Fruit fly (Drosophila melanogaster) whole organism, embryonic: Measurements from ENCODE around the gene Cyp4ac2.
A peak's percentile ranks its signal among the peaks of the same experiment; 100 is the strongest.

ENCODE experiments used
- Atf6 ChIP-seq: fragments of 200-800 bp; sonication (Bioruptor generic); IDR thresholded peaks from 2 replicates; pipeline ENCODE4 v1.3.6; 2022; ENCODE audit warnings: missing biosample characterization, missing genetic modification characterization
- Blimp-1 ChIP-seq: fragments of 200-800 bp; sonication (Bioruptor generic); optimal IDR thresholded peaks from 3 replicates; lab custom pipeline; 2018; ENCODE audit warnings: missing biosample characterization, missing genetic modification characterization, mild to moderate bottlenecking, moderate library complexity, missing genetic modification reagents
- CG10209 ChIP-seq: fragments of 200-800 bp; sonication (Bioruptor generic); optimal IDR thresholded peaks from 3 replicates; lab custom pipeline; 2017; ENCODE audit warnings: missing biosample characterization, mild to moderate bottlenecking, missing genetic modification characterization, missing genetic modification reagents
- CG1024 ChIP-seq: fragments of 200-800 bp; sonication (Bioruptor generic); IDR thresholded peaks from 2 replicates; pipeline ENCODE4 v1.3.6; 2022; ENCODE audit warnings: missing biosample characterization, missing genetic modification characterization
- CG11093 ChIP-seq: fragments of 200-800 bp; sonication (Bioruptor generic); IDR thresholded peaks from 3 replicates; pipeline ENCODE4 v1.3.6; 2022; ENCODE audit warnings: missing biosample characterization, missing genetic modification characterization
- CG11456 ChIP-seq: fragments of 200-800 bp; sonication (Bioruptor generic); IDR thresholded peaks from 3 replicates; pipeline ENCODE4 v1.3.6; 2022; ENCODE audit warnings: missing biosample characterization, missing genetic modification characterization
- CG12659 ChIP-seq: fragments of 200-800 bp; sonication (Bioruptor generic); optimal IDR thresholded peaks from 3 replicates; lab custom pipeline; 2017; ENCODE audit warnings: mild to moderate bottlenecking, missing biosample characterization, missing genetic modification reagents, missing genetic modification characterization
- CG12769 ChIP-seq: fragments of 200-800 bp; sonication (Bioruptor generic); optimal IDR thresholded peaks from 2 replicates; lab custom pipeline; 2019; ENCODE audit warnings: missing biosample characterization, mild to moderate bottlenecking, missing genetic modification characterization, moderate library complexity
- CG13123 ChIP-seq: fragments of 200-800 bp; sonication (Bioruptor generic); optimal IDR thresholded peaks from 2 replicates; lab custom pipeline; 2016; ENCODE audit warnings: missing biosample characterization, missing genetic modification characterization
- CG17359 ChIP-seq: fragments of 200-800 bp; sonication (Bioruptor generic); optimal IDR thresholded peaks from 3 replicates; lab custom pipeline; 2018; ENCODE audit warnings: missing biosample characterization, mild to moderate bottlenecking, missing genetic modification characterization, moderate library complexity
- CG17612 ChIP-seq: fragments of 200-800 bp; sonication (Bioruptor generic); IDR thresholded peaks from 2 replicates; pipeline ENCODE4 v1.3.6; 2022; ENCODE audit warnings: missing biosample characterization, missing genetic modification characterization
- CG2199 ChIP-seq: fragments of 200-800 bp; sonication (Bioruptor generic); IDR thresholded peaks from 3 replicates; pipeline ENCODE4 v1.3.6; 2022; ENCODE audit warnings: missing biosample characterization, missing genetic modification characterization
- CG31224 ChIP-seq: fragments of 200-800 bp; sonication (Bioruptor generic); IDR thresholded peaks from 2 replicates; pipeline ENCODE4 v1.3.6; 2022; ENCODE audit warnings: missing biosample characterization, missing genetic modification characterization
- CG32532 ChIP-seq: fragments of 200-800 bp; sonication (Bioruptor generic); IDR thresholded peaks from 2 replicates; pipeline ENCODE4 v1.3.6; 2022; ENCODE audit warnings: missing biosample characterization, missing genetic modification characterization
- CG32767 ChIP-seq: fragments of 200-800 bp; sonication (Bioruptor generic); IDR thresholded peaks from 2 replicates; pipeline ENCODE4 v1.3.6; 2022; ENCODE audit warnings: missing biosample characterization, missing genetic modification characterization
- CG34224 ChIP-seq: fragments of 200-800 bp; sonication (Bioruptor generic); IDR thresholded peaks from 3 replicates; pipeline ENCODE4 v1.3.6; 2022; ENCODE audit warnings: missing biosample characterization, missing genetic modification characterization; ENCODE audit not compliant: partially characterized antibody
- CG8478 ChIP-seq: fragments of >200 bp; optimal IDR thresholded peaks from 2 replicates; lab custom pipeline; 2018
- CG8944 ChIP-seq: fragments of 200-800 bp; sonication (Bioruptor generic); optimal IDR thresholded peaks from 3 replicates; lab custom pipeline; 2016; ENCODE audit warnings: missing biosample characterization, missing genetic modification characterization
- CG9876 ChIP-seq: fragments of 200-800 bp; sonication (Bioruptor generic); optimal IDR thresholded peaks from 2 replicates; lab custom pipeline; 2016; ENCODE audit warnings: missing biosample characterization, missing genetic modification characterization
- Camta ChIP-seq: fragments of 200-800 bp; sonication (Bioruptor generic); optimal IDR thresholded peaks from 2 replicates; lab custom pipeline; 2016; ENCODE audit warnings: missing biosample characterization, missing genetic modification characterization
- D19A ChIP-seq: fragments of 200-800 bp; optimal IDR thresholded peaks from 3 replicates; lab custom pipeline; 2019; ENCODE audit warnings: missing biosample characterization, mild to moderate bottlenecking, missing genetic modification characterization, moderate library complexity
- Drgx ChIP-seq: fragments of 200-800 bp; sonication (Bioruptor generic); IDR thresholded peaks from 2 replicates; pipeline ENCODE4 v1.3.6; 2022; ENCODE audit warnings: missing biosample characterization, missing genetic modification characterization
- Nf-YC ChIP-seq: fragments of 200-800 bp; optimal IDR thresholded peaks from 3 replicates; lab custom pipeline; 2019; ENCODE audit warnings: missing biosample characterization, mild to moderate bottlenecking, missing genetic modification characterization, moderate library complexity
- ab ChIP-seq: fragments of 200-800 bp; sonication (Bioruptor generic); optimal IDR thresholded peaks from 2 replicates; lab custom pipeline; 2016; ENCODE audit warnings: missing biosample characterization, missing genetic modification characterization
- amos ChIP-seq: fragments of 200-800 bp; sonication (Bioruptor generic); IDR thresholded peaks from 2 replicates; pipeline ENCODE4 v1.3.6; 2022; ENCODE audit warnings: missing biosample characterization, missing genetic modification characterization; ENCODE audit not compliant: partially characterized antibody
- ase ChIP-seq: fragments of 200-800 bp; sonication (Bioruptor generic); IDR thresholded peaks from 3 replicates; pipeline ENCODE4 v1.3.6; 2022; ENCODE audit warnings: missing biosample characterization, missing genetic modification characterization
- cg ChIP-seq: fragments of 200-800 bp; sonication (Bioruptor generic); optimal IDR thresholded peaks from 3 replicates; lab custom pipeline; 2019; ENCODE audit warnings: missing biosample characterization, mild to moderate bottlenecking, missing genetic modification characterization, moderate library complexity
- corto ChIP-seq: fragments of 200-800 bp; sonication (Bioruptor generic); optimal IDR thresholded peaks from 2 replicates; lab custom pipeline; 2016; ENCODE audit warnings: missing biosample characterization, mild to moderate bottlenecking, missing genetic modification characterization, moderate library complexity
- dysf ChIP-seq: fragments of 200-800 bp; sonication (Bioruptor generic); IDR thresholded peaks from 3 replicates; pipeline ENCODE4 v1.3.6; 2022; ENCODE audit warnings: missing biosample characterization, missing genetic modification characterization
- ems ChIP-seq: fragments of 200-800 bp; sonication (Bioruptor generic); optimal IDR thresholded peaks from 3 replicates; lab custom pipeline; 2016; ENCODE audit warnings: missing biosample characterization, missing genetic modification characterization
- grn ChIP-seq: fragments of 200-800 bp; sonication (Bioruptor generic); optimal IDR thresholded peaks from 3 replicates; lab custom pipeline; 2017; ENCODE audit warnings: missing biosample characterization, missing genetic modification characterization
- gsb-n ChIP-seq: fragments of 200-800 bp; sonication (Bioruptor generic); optimal IDR thresholded peaks from 3 replicates; lab custom pipeline; 2018; ENCODE audit warnings: missing biosample characterization, mild to moderate bottlenecking, missing genetic modification characterization
- her ChIP-seq: fragments of 200-800 bp; sonication (Bioruptor generic); optimal IDR thresholded peaks from 2 replicates; lab custom pipeline; 2016; ENCODE audit warnings: missing biosample characterization, missing genetic modification characterization
- klu ChIP-seq: fragments of 200-800 bp; sonication (Bioruptor generic); IDR thresholded peaks from 2 replicates; pipeline ENCODE4 v1.3.6; 2022; ENCODE audit warnings: missing biosample characterization, missing genetic modification characterization
- kni ChIP-seq: fragments of 200-800 bp; sonication (Bioruptor generic); optimal IDR thresholded peaks from 3 replicates; lab custom pipeline; 2017; ENCODE audit warnings: mild to moderate bottlenecking, missing biosample characterization, missing genetic modification reagents, missing genetic modification characterization
- lbe ChIP-seq: fragments of 200-800 bp; sonication (Bioruptor generic); optimal IDR thresholded peaks from 2 replicates; lab custom pipeline; 2016; ENCODE audit warnings: missing biosample characterization, mild to moderate bottlenecking, missing genetic modification characterization
- maf-S ChIP-seq: fragments of 200-800 bp; sonication (Bioruptor generic); optimal IDR thresholded peaks from 2 replicates; lab custom pipeline; 2016; ENCODE audit warnings: missing biosample characterization, missing genetic modification characterization
- nau ChIP-seq: fragments of 200-800 bp; sonication (Bioruptor generic); optimal IDR thresholded peaks from 3 replicates; lab custom pipeline; 2017; ENCODE audit warnings: missing biosample characterization, mild to moderate bottlenecking, missing genetic modification characterization, missing genetic modification reagents
- pan ChIP-seq, 4 experiments: fragments of >200 bp in 3 of 4; fragments of 200-800 bp in 1 of 4; sonication (Bioruptor generic) in 1 of 4; optimal IDR thresholded peaks in 3 of 4; IDR thresholded peaks in 1 of 4; 2 replicates each; pipeline versions ENCODE4 v1.3.6 to Lab custom; 2017 to 2022; ENCODE audit warnings: missing biosample characterization in 2 of 4, missing genetic modification characterization in 2 of 4, mixed read lengths in 1 of 4
- prd ChIP-seq, 3 experiments: fragments of >200 bp in 2 of 3; fragments of 200-800 bp in 1 of 3; sonication (Bioruptor generic) in 1 of 3; optimal IDR thresholded peaks in 2 of 3; IDR thresholded peaks in 1 of 3; 2 replicates in 2 of 3; 3 replicates in 1 of 3; pipeline versions ENCODE4 v1.3.6 to Lab custom; 2017 to 2022; ENCODE audit warnings: missing biosample characterization in 1 of 3, missing genetic modification characterization in 1 of 3
- sc ChIP-seq, 3 experiments: fragments of >200 bp in 2 of 3; fragments of 200-800 bp in 1 of 3; sonication (Bioruptor generic) in 1 of 3; optimal IDR thresholded peaks; 2 replicates in 2 of 3; 3 replicates in 1 of 3; lab custom pipeline; 2017; ENCODE audit warnings: mild to moderate bottlenecking in 1 of 3, missing biosample characterization in 1 of 3, missing genetic modification characterization in 1 of 3, missing genetic modification reagents in 1 of 3
- sd ChIP-seq: fragments of 200-800 bp; sonication (Bioruptor generic); optimal IDR thresholded peaks from 3 replicates; lab custom pipeline; 2018; ENCODE audit warnings: missing biosample characterization, mild to moderate bottlenecking, missing genetic modification characterization, moderate library complexity
- sqz ChIP-seq: fragments of 200-800 bp; sonication (Bioruptor generic); optimal IDR thresholded peaks from 3 replicates; lab custom pipeline; 2018; ENCODE audit warnings: missing biosample characterization, mild to moderate bottlenecking, missing genetic modification characterization
- sug ChIP-seq: fragments of 200-800 bp; optimal IDR thresholded peaks from 2 replicates; lab custom pipeline; 2019; ENCODE audit warnings: missing biosample characterization, mild to moderate bottlenecking, missing genetic modification characterization, moderate library complexity
- tin ChIP-seq: fragments of 200-800 bp; sonication (Bioruptor generic); optimal IDR thresholded peaks from 3 replicates; lab custom pipeline; 2016; ENCODE audit warnings: missing biosample characterization, missing genetic modification characterization
- twi ChIP-seq: fragments of 200-800 bp; optimal IDR thresholded peaks from 2 replicates; lab custom pipeline; 2019; ENCODE audit warnings: missing biosample characterization, mild to moderate bottlenecking, missing genetic modification characterization, moderate library complexity
- tx ChIP-seq: fragments of 200-800 bp; sonication (Bioruptor generic); optimal IDR thresholded peaks from 2 replicates; lab custom pipeline; 2016; ENCODE audit warnings: missing biosample characterization, missing genetic modification characterization

Gene Cyp4ac2

DNA sequence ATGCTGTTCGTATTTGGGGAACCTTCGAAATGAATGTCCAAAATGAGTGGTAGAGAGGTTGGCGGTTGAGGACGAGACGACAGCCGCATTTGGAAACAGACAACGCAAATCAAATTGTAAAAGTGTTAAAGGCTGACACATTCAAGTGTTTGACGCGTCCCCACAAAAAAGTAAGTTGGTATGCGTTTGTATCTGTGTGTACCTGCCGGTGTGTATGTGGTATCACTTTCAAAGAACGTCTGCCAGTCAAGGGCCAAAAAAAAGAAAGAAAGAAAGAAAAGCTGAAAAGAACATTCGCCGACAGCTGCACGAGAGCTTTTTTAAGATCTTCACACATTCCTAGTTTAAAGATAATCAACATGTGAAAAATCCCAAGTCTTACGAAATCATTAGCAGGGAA is 18.4 kb upstream of the Cyp4ac2 start:
- TF ChIP-seq nau (peak; percentile 53), kni (GFP tag; lab: Kevin White, UChicago) (peak; percentile 84), CG32767 (GFP tag; lab: Robert Waterston, UW) (0 out of 2 replicates have a peak, but pooled peaks have one; percentile 16), CG12659 (GFP tag; lab: Kevin White, UChicago) (no peak), cg (GFP tag; lab: Kevin White, UChicago) (peak; percentile 58), CG8944 (GFP tag; lab: Kevin White, UChicago) (no peak)

DNA sequence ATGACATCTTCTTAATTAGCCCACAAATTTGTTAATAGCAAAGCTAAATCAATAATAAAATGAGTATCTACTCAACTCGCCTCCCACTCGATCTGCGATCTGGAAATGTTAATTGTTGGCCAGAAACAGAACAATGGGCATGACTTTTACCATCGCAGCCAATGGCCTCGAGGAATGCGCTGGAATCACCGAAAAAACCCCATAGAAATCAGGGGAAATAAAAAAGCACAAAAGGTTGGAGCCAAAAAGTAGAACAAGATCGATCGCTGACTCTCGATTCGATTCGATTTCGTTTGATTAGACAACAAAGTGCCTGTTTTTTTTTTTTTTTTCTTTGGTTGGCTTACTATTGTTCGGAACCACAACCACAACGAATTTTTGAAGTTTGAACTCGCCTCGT is 17.6 kb upstream of the Cyp4ac2 start:
- TF ChIP-seq sc (optimal IDR thresholded peaks at IDR 0.05; lab: Kevin White, UChicago) (no peak), sc (GFP tag; optimal IDR thresholded peaks at IDR 0.05; lab: Kevin White, UChicago) (no peak), sd (tag; lab: Kevin White, UChicago) (peak; percentile 40), Blimp-1 (GFP tag; lab: Kevin White, UChicago) (peak; percentile 37), sqz (peak; percentile 4), CG1024 (GFP tag; lab: Robert Waterston, UW) (no peak), CG34224 (GFP tag; lab: Robert Waterston, UW) (no peak), CG12769 (tag; lab: Kevin White, UChicago) (peak; percentile 20), grn (GFP tag; lab: Kevin White, UChicago) (peak; percentile 19), klu (no peak), Nf-YC (tag; lab: Kevin White, UChicago) (no peak), Atf6 (GFP tag; lab: Robert Waterston, UW) (no peak), Camta (GFP tag; lab: Kevin White, UChicago) (no peak), CG13123 (GFP tag; lab: Kevin White, UChicago) (no peak), gsb-n (peak; percentile 11)

DNA sequence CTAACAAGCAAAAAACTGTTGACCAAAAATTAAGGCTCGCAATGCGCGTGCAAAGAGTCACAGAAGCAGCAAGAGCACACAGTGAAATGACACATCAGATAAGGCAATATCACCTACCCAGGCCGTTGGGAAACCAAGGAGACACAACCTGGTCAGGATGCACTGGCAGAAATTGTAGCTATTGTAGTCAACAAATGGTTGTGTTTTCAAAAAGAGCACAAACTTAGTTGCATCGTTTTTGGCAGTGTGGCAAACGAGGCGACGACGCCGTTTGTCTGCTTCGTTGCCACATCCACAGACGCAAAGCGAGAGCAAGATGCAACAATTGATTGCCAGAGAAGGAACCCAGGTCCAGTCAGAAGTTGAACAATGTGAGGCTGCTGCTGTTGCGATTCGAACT is 16.4 kb upstream of the Cyp4ac2 start:
- TF ChIP-seq CG8478 (no peak), ems (GFP tag; lab: Kevin White, UChicago) (no peak), pan (optimal IDR thresholded peaks at IDR 0.05; lab: Kevin White, UChicago) (no peak), pan (GFP tag; optimal IDR thresholded peaks at IDR 0.05 in 1 of 2, IDR thresholded peaks at IDR 0.05 in 1 of 2) (no peak), CG32532 (GFP tag; lab: Robert Waterston, UW) (0 out of 2 replicates have a peak, but pooled peaks have one; percentile 23), CG13123 (GFP tag; lab: Kevin White, UChicago) (no peak), CG8944 (GFP tag; lab: Kevin White, UChicago) (no peak), sug (tag; lab: Kevin White, UChicago) (no peak), tin (GFP tag; lab: Kevin White, UChicago) (no peak), amos (GFP tag; lab: Robert Waterston, UW) (no peak), her (no peak), prd (optimal IDR thresholded peaks at IDR 0.05; lab: Kevin White, UChicago) (no peak), prd (GFP tag; IDR thresholded peaks at IDR 0.05; lab: Robert Waterston, UW) (0 out of 3 replicates have a peak, but pooled peaks have one; percentile 11), ab (GFP tag; lab: Kevin White, UChicago) (no peak), CG9876 (GFP tag; lab: Kevin White, UChicago) (no peak), corto (GFP tag; lab: Kevin White, UChicago) (peak; percentile 49), maf-S (GFP tag; lab: Kevin White, UChicago) (no peak), CG17612 (GFP tag; lab: Robert Waterston, UW) (no peak), CG31224 (GFP tag; lab: Robert Waterston, UW) (0 out of 2 replicates have a peak, but pooled peaks have one; percentile 12), D19A (tag; lab: Kevin White, UChicago) (no peak), Drgx (peak; percentile 36; the same call in 1 of the 2 replicates), CG11456 (GFP tag; lab: Robert Waterston, UW) (no peak), CG2199 (GFP tag; lab: Robert Waterston, UW) (no peak), lbe (GFP tag; lab: Kevin White, UChicago) (peak; percentile 75), twi (tag; lab: Kevin White, UChicago) (no peak), CG17359 (tag; lab: Kevin White, UChicago) (no peak), ase (GFP tag; lab: Robert Waterston, UW) (no peak), CG10209 (GFP tag; lab: Kevin White, UChicago) (no peak), dysf (no peak), CG11093 (no peak), tx (GFP tag; lab: Kevin White, UChicago) (no peak)
